Worm (Caenorhabditis elegans): Measurements from ENCODE around the gene duo-1.

duo-1 gene

ce11 chrV:11554260-11554659, at the start of gene duo-1:
Gene duo-1, plus strand, starts transcription at chrV:11554630.
- no peak for TF ChIP-seq him-1 (tag; optimal IDR thresholded peaks at IDR 0.05)
- no peak for TF ChIP-seq W03F9.2 (tag; optimal IDR thresholded peaks at IDR 0.05)
- TF ChIP-seq dao-5 (tag; optimal IDR thresholded peaks at IDR 0.05) = no peak

DNA sequence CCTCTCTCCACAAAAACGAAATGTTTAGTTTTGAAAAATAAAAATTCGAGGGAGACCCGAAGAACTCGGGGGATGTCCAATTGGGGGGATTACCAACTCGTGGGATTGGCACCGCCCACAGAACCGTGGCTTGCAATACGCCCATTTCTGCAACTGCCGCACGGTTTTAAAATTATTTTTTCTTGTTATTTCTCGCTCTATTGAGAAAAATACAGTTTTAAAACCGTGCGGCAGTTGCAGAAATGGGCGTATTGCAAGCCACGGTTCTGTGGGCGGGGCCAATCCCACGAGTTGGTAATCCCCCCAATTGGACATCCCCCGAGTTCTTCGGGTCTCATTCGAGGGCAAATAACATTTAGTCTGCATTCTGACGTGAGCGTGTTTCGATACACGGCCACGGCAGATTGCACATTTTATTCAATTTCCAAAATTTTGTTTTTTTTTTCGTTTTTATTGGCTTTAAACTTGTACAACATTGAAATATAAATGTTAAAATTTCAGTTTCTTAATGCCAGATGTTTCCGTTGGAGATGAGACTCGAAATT, 49.5 kb upstream of the duo-1 start, which contains the start of the genes C55A6.1 and C55A6.10:
C55A6.1 (minus strand) TSS at position 116 of the 545 bp plus-strand sequence.
C55A6.10 (plus strand) TSS at position 495 of the 545 bp plus-strand sequence.
- TF ChIP-seq W03F9.2 (tag; optimal IDR thresholded peaks at IDR 0.05) = peak; percentile 56

DNA sequence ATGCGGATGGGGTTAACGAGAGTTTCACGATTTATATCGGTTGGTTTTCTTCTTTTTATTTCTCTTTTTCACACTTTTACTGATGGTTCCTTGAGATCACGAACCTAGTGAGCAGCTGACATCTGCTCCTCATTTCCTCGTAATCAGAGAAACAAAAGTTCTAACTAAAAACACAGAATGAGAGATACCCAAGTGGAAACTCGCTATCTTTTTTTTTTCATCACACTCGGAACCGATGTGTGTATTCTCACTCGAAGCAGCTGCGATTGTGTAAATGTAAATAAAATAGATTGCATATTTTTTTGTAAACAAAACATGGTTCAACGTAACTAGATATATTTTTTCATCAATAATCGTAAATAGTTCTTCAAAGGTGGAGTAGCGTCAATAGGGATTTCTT, 48.1 kb upstream of the duo-1 start:
- no peak for TF ChIP-seq W03F9.2 (tag; optimal IDR thresholded peaks at IDR 0.05)
- TF ChIP-seq dao-5 (tag; optimal IDR thresholded peaks at IDR 0.05) = no peak
- no peak for TF ChIP-seq him-1 (tag; optimal IDR thresholded peaks at IDR 0.05)

DNA sequence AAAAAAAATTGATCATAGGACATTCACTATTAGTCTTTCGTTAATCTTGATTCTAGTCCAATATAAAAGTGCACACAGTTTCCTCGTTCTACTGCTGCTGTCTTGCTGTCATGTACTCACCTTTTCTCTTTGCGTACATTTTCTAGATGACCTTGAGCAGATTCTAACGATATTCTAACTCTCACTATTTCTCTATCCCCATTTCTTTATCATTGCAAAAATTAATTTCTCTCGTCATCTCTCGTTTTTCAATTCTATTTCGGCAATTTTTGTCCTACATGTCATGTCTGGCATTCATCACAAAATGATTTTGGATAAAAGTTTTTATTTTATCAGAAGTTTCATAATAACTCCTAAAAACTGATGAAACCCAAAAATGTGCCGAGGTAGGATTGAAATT, 45.7 kb upstream of the duo-1 start, which contains the start of gene ttll-5:
ttll-5 (plus strand) TSS at position 288 of the 400 bp plus-strand sequence.
- no peak for TF ChIP-seq W03F9.2 (tag; optimal IDR thresholded peaks at IDR 0.05)

DNA sequence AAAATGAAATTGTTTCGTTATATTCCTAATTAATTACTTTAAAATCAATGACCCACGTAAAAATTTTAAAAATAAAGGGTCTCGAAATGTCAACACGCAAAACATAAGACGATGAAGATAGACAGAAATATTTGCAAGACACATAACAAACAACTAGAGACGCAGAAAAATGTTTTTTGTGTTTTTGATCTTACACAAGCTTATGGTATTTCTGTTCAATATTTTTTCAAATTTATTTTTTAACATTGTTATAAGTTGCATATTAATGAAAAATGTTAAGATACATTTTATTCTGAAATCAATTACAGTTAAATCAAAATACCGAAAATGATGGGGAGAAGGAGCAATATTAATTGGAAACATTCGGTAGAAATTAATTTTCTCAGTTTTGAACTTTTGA, 41.0 kb upstream of the duo-1 start, which contains the start of gene C55A6.3:
C55A6.3 (minus strand) TSS at position 101 of the 400 bp plus-strand sequence.
- no peak for TF ChIP-seq W03F9.2 (tag; optimal IDR thresholded peaks at IDR 0.05)

DNA sequence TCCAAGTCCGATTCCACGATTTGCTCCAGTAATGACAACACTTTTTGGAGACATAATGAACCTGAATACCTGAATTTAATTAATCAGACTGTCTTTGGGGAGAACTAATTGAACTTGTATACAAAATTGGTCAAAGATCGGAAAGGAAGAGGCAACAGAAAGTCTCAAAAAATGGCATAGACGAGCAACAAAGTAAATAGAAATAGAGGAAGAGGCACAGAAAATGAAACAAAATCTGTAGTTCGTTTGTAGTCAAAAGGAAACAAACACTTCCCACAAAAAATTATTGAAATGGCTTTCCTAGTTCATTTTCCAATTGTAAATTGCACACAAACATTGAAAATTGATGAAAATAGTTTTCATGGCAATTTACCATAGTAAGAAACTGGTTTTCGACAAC, 39.8 kb upstream of the duo-1 start, which contains the start of gene C55A6.6:
C55A6.6 (minus strand) TSS at position 61 of the 400 bp plus-strand sequence.
- no peak for TF ChIP-seq him-1 (tag; optimal IDR thresholded peaks at IDR 0.05)
- TF ChIP-seq dao-5 (tag; optimal IDR thresholded peaks at IDR 0.05) = no peak
- TF ChIP-seq W03F9.2 (tag; optimal IDR thresholded peaks at IDR 0.05) = no peak

- TF ChIP-seq him-1 (tag; optimal IDR thresholded peaks at IDR 0.05) (no peak), W03F9.2 (tag; optimal IDR thresholded peaks at IDR 0.05) (no peak), dao-5 (tag; optimal IDR thresholded peaks at IDR 0.05) (no peak)
Observed at ce11 chrV:11515145-11515544, 39.3 kb upstream of the duo-1 start.

DNA sequence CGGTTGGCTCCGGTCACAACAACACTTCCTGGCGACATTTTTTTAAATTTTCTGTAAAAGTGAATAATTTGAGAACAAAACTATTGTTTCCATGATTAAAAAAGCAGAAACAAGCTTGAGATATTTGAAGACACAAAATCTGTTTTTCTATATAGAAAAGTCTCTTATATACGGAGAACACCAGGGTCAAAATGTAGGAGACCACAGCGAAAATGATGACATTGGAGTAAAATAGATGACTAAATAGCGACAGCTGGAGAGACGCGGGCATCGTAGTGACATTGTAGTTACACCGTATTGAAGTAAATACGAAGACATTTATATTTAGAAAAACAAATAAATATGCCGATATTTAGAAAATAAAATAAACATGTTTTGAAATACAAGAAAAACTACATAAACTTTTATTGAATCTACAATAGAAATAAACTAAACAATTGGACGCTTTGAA, 38.3 kb upstream of the duo-1 start, which contains the start of gene sdz-8:
sdz-8 (minus strand) TSS at position 51 of the 451 bp plus-strand sequence.
- TF ChIP-seq dao-5 (tag; optimal IDR thresholded peaks at IDR 0.05) = no peak
- TF ChIP-seq W03F9.2 (tag; optimal IDR thresholded peaks at IDR 0.05) = no peak
- TF ChIP-seq him-1 (tag; optimal IDR thresholded peaks at IDR 0.05) = no peak

DNA sequence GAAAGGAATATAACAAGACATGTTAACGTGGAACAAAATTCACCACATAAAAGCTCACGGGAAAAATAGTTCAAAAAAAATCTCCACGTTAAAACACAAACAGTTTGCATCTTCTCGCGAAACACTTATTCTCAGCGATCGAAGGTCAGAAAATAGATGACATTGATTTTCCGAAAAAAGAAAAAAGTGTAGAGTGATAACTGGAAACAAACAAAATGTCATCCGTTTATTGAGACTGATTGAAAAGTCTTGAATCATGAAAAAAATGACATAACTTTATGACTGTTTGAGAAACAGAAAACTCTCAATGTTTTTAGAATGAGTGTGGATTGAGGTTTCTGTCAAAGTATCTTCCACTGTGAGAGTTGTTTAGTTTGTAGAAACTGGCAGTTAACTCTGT, 36.6 kb upstream of the duo-1 start, which contains the start of gene C55A6.4:
C55A6.4 (minus strand) TSS at position 101 of the 400 bp plus-strand sequence.
- TF ChIP-seq dao-5 (tag; optimal IDR thresholded peaks at IDR 0.05) (no peak), W03F9.2 (tag; optimal IDR thresholded peaks at IDR 0.05) (no peak), him-1 (tag; optimal IDR thresholded peaks at IDR 0.05) (no peak)

ce11 chrV:11520215-11520614, 34.2 kb upstream of the duo-1 start, which contains the start of the genes C55A6.11 and C55A6.7:
Gene C55A6.11, plus strand, starts transcription at chrV:11520515.
Gene C55A6.7, minus strand, starts transcription at chrV:11520530.
- TF ChIP-seq him-1 (tag; optimal IDR thresholded peaks at IDR 0.05) (no peak), W03F9.2 (tag; optimal IDR thresholded peaks at IDR 0.05) (no peak), dao-5 (tag; optimal IDR thresholded peaks at IDR 0.05) (no peak)

- peak; percentile 85 for TF ChIP-seq W03F9.2 (tag; optimal IDR thresholded peaks at IDR 0.05)
- TF ChIP-seq dao-5 (tag; optimal IDR thresholded peaks at IDR 0.05) = no peak
- peak; percentile 12 for TF ChIP-seq him-1 (tag; optimal IDR thresholded peaks at IDR 0.05)
Observed at ce11 chrV:11521448-11521847, 33.0 kb upstream of the duo-1 start, which contains the start of gene pafo-1. Gene pafo-1, plus strand, starts transcription at chrV:11521703.

- TF ChIP-seq W03F9.2 (tag; optimal IDR thresholded peaks at IDR 0.05) (no peak), dao-5 (tag; optimal IDR thresholded peaks at IDR 0.05) (no peak), him-1 (tag; optimal IDR thresholded peaks at IDR 0.05) (no peak)
Observed at ce11 chrV:11525338-11525737, 29.1 kb upstream of the duo-1 start.

- TF ChIP-seq dao-5 (tag; optimal IDR thresholded peaks at IDR 0.05) (no peak), W03F9.2 (tag; optimal IDR thresholded peaks at IDR 0.05) (no peak), him-1 (tag; optimal IDR thresholded peaks at IDR 0.05) (no peak)
Observed at ce11 chrV:11526927-11527491, 27.4 kb upstream of the duo-1 start.

DNA sequence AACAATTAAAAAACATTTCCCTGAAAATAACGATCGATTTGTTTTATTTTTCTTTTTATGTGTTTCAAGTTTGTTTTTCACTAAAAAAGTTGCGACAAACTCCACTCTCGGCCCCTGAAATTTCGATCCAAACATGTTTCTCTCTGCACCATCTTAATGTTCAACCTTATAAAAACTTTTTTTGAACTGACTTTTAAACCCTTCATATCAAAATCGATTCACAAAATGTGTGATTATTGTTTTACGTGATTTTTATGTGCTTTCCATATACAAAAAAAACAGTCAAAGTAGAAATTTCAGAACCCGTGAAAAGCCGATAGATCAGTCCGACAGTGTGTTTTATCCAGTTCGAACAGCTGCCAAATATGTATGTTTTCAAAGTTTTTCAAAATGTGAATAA, 26.9 kb upstream of the duo-1 start, which contains the start of gene ccch-1:
ccch-1 (plus strand) TSS at position 301 of the 400 bp plus-strand sequence.
- no peak for TF ChIP-seq dao-5 (tag; optimal IDR thresholded peaks at IDR 0.05)
- TF ChIP-seq W03F9.2 (tag; optimal IDR thresholded peaks at IDR 0.05) = no peak
- TF ChIP-seq him-1 (tag; optimal IDR thresholded peaks at IDR 0.05) = no peak
